Fruit fly (Drosophila melanogaster) whole organism, pupa: ENCODE measurements around the gene CG34305.

Experiments used
- CG10348 ChIP-seq: fragments of 200-800 bp; sonication (Bioruptor generic); IDR thresholded peaks from 2 replicates; pipeline ENCODE4 v1.3.6; 2022; ENCODE audit warnings: missing biosample characterization, missing genetic modification characterization
- CG13204 ChIP-seq: fragments of 200-800 bp; sonication (Bioruptor generic); optimal IDR thresholded peaks from 2 replicates; lab custom pipeline; 2018; ENCODE audit warnings: missing biosample characterization, mild to moderate bottlenecking, missing genetic modification characterization, moderate library complexity
- CG14655 ChIP-seq: fragments of 200-800 bp; sonication (Bioruptor generic); optimal IDR thresholded peaks from 3 replicates; lab custom pipeline; 2017; ENCODE audit warnings: mild to moderate bottlenecking, missing biosample characterization, missing genetic modification reagents, missing genetic modification characterization
- CG15710 ChIP-seq: fragments of 200-800 bp; sonication (Bioruptor generic); optimal IDR thresholded peaks from 2 replicates; lab custom pipeline; 2018; ENCODE audit warnings: missing biosample characterization, mild to moderate bottlenecking, missing genetic modification characterization, moderate library complexity
- CG32121 ChIP-seq: fragments of 200-800 bp; sonication (Bioruptor generic); IDR thresholded peaks from 2 replicates; pipeline ENCODE4 v1.3.6; 2022; ENCODE audit warnings: missing biosample characterization, missing genetic modification characterization
- CG4496 ChIP-seq: fragments of 200-800 bp; sonication (Bioruptor generic); IDR thresholded peaks from 3 replicates; pipeline ENCODE4 v1.3.6; 2022; ENCODE audit warnings: missing biosample characterization, missing genetic modification characterization
- CG8159 ChIP-seq: fragments of 200-800 bp; sonication (Bioruptor generic); optimal IDR thresholded peaks from 3 replicates; lab custom pipeline; 2018; ENCODE audit warnings: missing biosample characterization, mild to moderate bottlenecking, missing genetic modification characterization, moderate library complexity
- CG8301 ChIP-seq: fragments of 200-800 bp; sonication (Bioruptor generic); optimal IDR thresholded peaks from 2 replicates; lab custom pipeline; 2018; ENCODE audit warnings: missing biosample characterization, mild to moderate bottlenecking, missing genetic modification characterization
- CG9948 ChIP-seq: fragments of 200-800 bp; sonication (Bioruptor generic); optimal IDR thresholded peaks from 2 replicates; lab custom pipeline; 2018; ENCODE audit warnings: missing biosample characterization, mild to moderate bottlenecking, missing genetic modification characterization, moderate library complexity
- EcR ChIP-seq: fragments of 200-800 bp; sonication (Bioruptor generic); optimal IDR thresholded peaks from 3 replicates; lab custom pipeline; 2019; ENCODE audit warnings: missing biosample characterization, missing genetic modification characterization, mild to moderate bottlenecking, moderate library complexity, missing genetic modification reagents
- Snoo ChIP-seq: fragments of 200-800 bp; sonication (Bioruptor generic); optimal IDR thresholded peaks from 3 replicates; lab custom pipeline; 2017; ENCODE audit warnings: missing biosample characterization, mild to moderate bottlenecking, missing genetic modification characterization, inconsistent platforms
- fd96Ca ChIP-seq: fragments of 200-800 bp; sonication (Bioruptor generic); IDR thresholded peaks from 3 replicates; pipeline ENCODE4 v1.3.6; 2022; ENCODE audit warnings: missing biosample characterization, missing genetic modification characterization
- gl ChIP-seq: fragments of 200-800 bp; sonication (Bioruptor generic); optimal IDR thresholded peaks from 2 replicates; lab custom pipeline; 2018; ENCODE audit warnings: missing biosample characterization, mild to moderate bottlenecking, missing genetic modification characterization

DNA sequence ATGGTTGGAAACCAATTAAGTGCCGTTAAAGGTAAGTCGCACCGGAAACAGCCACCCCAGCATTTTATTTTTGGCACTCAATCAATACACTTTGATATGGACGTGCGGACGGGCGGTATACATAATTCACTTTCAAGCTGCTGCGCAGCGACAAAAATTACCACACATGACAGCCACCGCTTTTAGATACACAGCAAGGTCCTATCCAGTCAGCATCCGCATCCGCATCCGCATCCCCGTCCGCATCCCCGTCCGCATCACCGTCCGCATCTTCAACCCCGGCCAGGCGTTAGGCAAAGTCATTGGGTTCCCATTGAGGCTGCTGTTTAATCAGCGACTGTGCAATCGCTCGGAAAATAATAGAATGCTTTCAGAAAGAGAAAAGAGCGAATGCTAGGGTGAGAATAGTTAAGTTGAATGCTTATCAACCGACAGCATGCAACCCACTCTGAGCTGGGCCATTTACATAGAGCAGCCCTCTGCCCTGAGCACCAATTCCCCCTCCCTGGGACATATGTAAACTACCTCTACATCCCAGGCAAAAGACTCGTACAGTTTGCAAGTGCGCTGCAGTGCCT, 41.5 kb upstream of the CG34305 start:
- no peak for TF ChIP-seq CG32121
- no peak for TF ChIP-seq CG9948 (tag; lab: Kevin White, UChicago)
- no peak for TF ChIP-seq Snoo (tag; lab: Kevin White, UChicago)
- no peak for TF ChIP-seq CG8301 (tag; lab: Kevin White, UChicago)
- TF ChIP-seq CG10348: no peak
- TF ChIP-seq CG4496 (GFP tag; lab: Robert Waterston, UW): no peak
- no peak for TF ChIP-seq EcR (GFP tag; lab: Kevin White, UChicago)
- no peak for TF ChIP-seq CG15710 (tag; lab: Kevin White, UChicago)
- no peak for TF ChIP-seq CG14655 (GFP tag; lab: Kevin White, UChicago)
- no peak for TF ChIP-seq CG8159 (tag; lab: Kevin White, UChicago)
- no peak for TF ChIP-seq fd96Ca (GFP tag; lab: Robert Waterston, UW)
- TF ChIP-seq CG13204: no peak
- TF ChIP-seq gl (tag; lab: Kevin White, UChicago): no peak
